Worm (Caenorhabditis elegans): ENCODE measurements around the gene fip-7.
A peak's percentile ranks its signal among the peaks of the same experiment; 100 is the strongest.
"Not testable (repeated sequence)": the region's sequence is repeated elsewhere in the genome, so short reads cannot be mapped to it uniquely, and the experiment has no call there.

The fip-7 gene

DNA sequence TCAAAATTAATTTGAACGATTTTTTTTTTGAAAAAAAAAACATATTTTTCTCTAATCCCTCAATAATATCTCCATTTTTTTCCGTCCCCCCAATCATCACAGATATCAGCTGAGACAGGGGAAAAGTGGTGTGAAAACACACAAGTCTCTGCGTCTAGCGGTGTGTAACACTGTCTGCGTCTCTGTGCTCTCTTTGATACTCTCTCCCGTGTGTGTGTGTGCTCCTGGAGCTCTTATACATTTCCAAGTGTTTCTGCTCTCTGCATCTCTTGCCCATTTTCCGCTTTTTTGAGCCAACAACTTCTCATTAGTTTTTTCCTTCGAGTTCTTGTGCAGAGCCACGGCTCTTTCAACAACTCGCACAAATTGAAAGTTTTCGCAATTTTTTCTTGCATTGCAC lies 37.6 kb downstream of the fip-7 start (continued):
- TF ChIP-seq nhr-90 (tag; optimal IDR thresholded peaks at IDR 0.05; ENCODE audit: poor library complexity) (no peak), nhr-237 (tag; optimal IDR thresholded peaks at IDR 0.05) (no peak), fkh-4 (tag; optimal IDR thresholded peaks at IDR 0.05; ENCODE audit: borderline replicate concordance) (no peak), xbp-1 (tag; optimal IDR thresholded peaks at IDR 0.05) (peak; percentile 24), fos-1 (tag; optimal IDR thresholded peaks at IDR 0.05) (peak; percentile 27), mdl-1 (tag; optimal IDR thresholded peaks at IDR 0.05) (no peak), unc-86 (tag; optimal IDR thresholded peaks at IDR 0.05) (peak; percentile 64), sup-37 (GFP tag; optimal IDR thresholded peaks at IDR 0.05) (no peak), lin-35 (GFP tag; optimal IDR thresholded peaks at IDR 0.05) (peak; percentile 24 to 60), isw-1 (GFP tag; IDR thresholded peaks at IDR 0.05) (peak; percentile 21; the same call in 1 of the 2 replicates), Y116A8C.19 (tag; optimal IDR thresholded peaks at IDR 0.05; ENCODE audit: borderline replicate concordance) (no peak), zip-4 (GFP tag; optimal IDR thresholded peaks at IDR 0.05) (no peak), dsc-1 (tag; optimal IDR thresholded peaks at IDR 0.05) (peak; percentile 50), nhr-19 (GFP tag; conservative IDR thresholded peaks at IDR 0.05) (peak; percentile 51), ceh-8 (GFP tag; optimal IDR thresholded peaks at IDR 0.05) (peak; percentile 12), tbx-2 (tag; optimal IDR thresholded peaks at IDR 0.05) (peak; percentile 61), swsn-7 (tag; optimal IDR thresholded peaks at IDR 0.05) (peak; percentile 51), efl-3 (GFP tag; optimal IDR thresholded peaks at IDR 0.05) (no peak), C04F5.9 (tag; optimal IDR thresholded peaks at IDR 0.05) (no peak), hpl-2 (GFP tag; optimal IDR thresholded peaks at IDR 0.05) (no peak), alr-1 (tag; optimal IDR thresholded peaks at IDR 0.05; ENCODE audit: borderline replicate concordance) (no peak), nhr-85 (tag) (no peak), aha-1 (tag; optimal IDR thresholded peaks at IDR 0.05) (no peak), nhr-84 (tag; optimal IDR thresholded peaks at IDR 0.05) (no peak), skn-1 (tag; optimal IDR thresholded peaks at IDR 0.05) (peak; percentile 20), mep-1 (tag; optimal IDR thresholded peaks at IDR 0.05) (peak; percentile 31), sox-4 (tag; optimal IDR thresholded peaks at IDR 0.05) (no peak), snu-23 (GFP tag; optimal IDR thresholded peaks at IDR 0.05) (peak; percentile 50), nhr-12 (tag; optimal IDR thresholded peaks at IDR 0.05) (no peak), nhr-28 (tag; optimal IDR thresholded peaks at IDR 0.05) (no peak), ztf-11 (tag; optimal IDR thresholded peaks at IDR 0.05) (no peak), unc-30 (tag; optimal IDR thresholded peaks at IDR 0.05) (no peak), nhr-20 (tag; optimal IDR thresholded peaks at IDR 0.05) (peak; percentile 16), C16A3.4 (tag; optimal IDR thresholded peaks at IDR 0.05) (peak; percentile 7), vab-15 (tag; optimal IDR thresholded peaks at IDR 0.05) (no peak), lsy-2 (tag; optimal IDR thresholded peaks at IDR 0.05) (peak; percentile 57 to 80), fkh-10 (GFP tag; optimal IDR thresholded peaks at IDR 0.05) (no peak), ces-1 (GFP tag; optimal IDR thresholded peaks at IDR 0.05) (no peak), pag-3 (tag; optimal IDR thresholded peaks at IDR 0.05; ENCODE audit: borderline replicate concordance, insufficient read depth) (no peak), ama-1 (optimal IDR thresholded peaks at IDR 0.05) (no peak), ceh-82 (tag; optimal IDR thresholded peaks at IDR 0.05) (peak in 2 of 3 experiments; percentile 41 to 71), pqm-1 (tag; optimal IDR thresholded peaks at IDR 0.05) (no peak), blmp-1 (tag; optimal IDR thresholded peaks at IDR 0.05) (no peak), unc-130 (tag; optimal IDR thresholded peaks at IDR 0.05) (no peak), nhr-76 (tag; optimal IDR thresholded peaks at IDR 0.05) (no peak)

DNA sequence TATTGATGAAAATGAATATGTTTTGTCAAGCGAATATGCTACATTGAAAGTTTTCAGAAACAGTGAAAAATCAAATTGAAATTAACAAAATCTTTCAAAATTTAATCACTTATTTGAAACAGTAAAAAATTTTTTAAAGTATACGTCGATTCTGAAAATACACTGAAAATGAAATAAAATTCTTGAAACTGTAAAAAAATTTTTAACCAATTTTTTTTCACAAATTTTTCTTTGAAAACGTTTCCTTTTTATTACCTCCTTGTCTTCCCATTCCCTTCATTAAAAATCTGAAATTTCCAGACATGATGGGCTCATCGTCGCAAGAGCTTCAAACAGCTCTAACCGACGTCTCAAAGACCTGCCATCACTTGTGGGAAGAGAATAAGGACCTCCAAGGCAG lies 38.0 kb downstream of the fip-7 start, which contains the start of gene sta-1:
TSS of gene sta-1 (plus strand) at position 301 of the 400 bp plus-strand sequence.
- not testable (repeated sequence) for TF ChIP-seq fos-1, aha-1, C04F5.9 (tag; optimal IDR thresholded peaks at IDR 0.05)
